Worm (Caenorhabditis elegans) whole organism, L4 larva: ENCODE data around the gene spig-8.

ENCODE experiments used
- Y105C5A.15 ChIP-seq: fragments of 200-800 bp; sonication (Bioruptor generic); IDR thresholded peaks from 2 replicates; pipeline ENCODE4 v1.3.6; 2022; ENCODE audit warnings: missing genetic modification characterization, missing compliant biosample characterization
- Y75B8A.6 ChIP-seq: fragments of 200-800 bp; sonication (Bioruptor generic); IDR thresholded peaks from 2 replicates; pipeline ENCODE4 v1.3.6; 2022; ENCODE audit warnings: missing genetic modification reagents, missing genetic modification characterization, missing compliant biosample characterization
- ZK337.2 ChIP-seq: fragments of 200-800 bp; sonication (Bioruptor generic); IDR thresholded peaks from 2 replicates; pipeline ENCODE4 v1.3.6; 2022; ENCODE audit warnings: missing genetic modification reagents, missing genetic modification characterization, missing compliant biosample characterization
- mxl-2 ChIP-seq: fragments of 200-800 bp; sonication (Bioruptor generic); conservative IDR thresholded peaks from 2 replicates; pipeline ENCODE4 v1.3.6; 2022; ENCODE audit warnings: missing genetic modification reagents, missing genetic modification characterization, missing compliant biosample characterization
- nhr-111 ChIP-seq: fragments of 200-800 bp; sonication (Bioruptor generic); optimal IDR thresholded peaks from 2 replicates; lab custom pipeline; 2018; ENCODE audit warnings: mild to moderate bottlenecking, missing genetic modification characterization, missing compliant biosample characterization
- snpc-4 ChIP-seq: fragments of 150-350 bp; optimal IDR thresholded peaks from 2 replicates; lab custom pipeline; 2014; ENCODE audit warnings: missing biosample characterization, missing genetic modification characterization

ce11 chrV:7054598-7054997 lies at the start of gene spig-8:
- TF ChIP-seq nhr-111 (GFP tag; lab: Kevin White, UChicago) (no peak), Y105C5A.15 (GFP tag; lab: Robert Waterston, UW) (no peak), Y75B8A.6 (GFP tag; lab: Robert Waterston, UW) (no peak), ZK337.2 (GFP tag; lab: Robert Waterston, UW) (no peak), mxl-2 (no peak), snpc-4 (no peak)
